Fruit fly (Drosophila melanogaster) whole organism, embryonic: ENCODE results near the gene RpS3.
A peak's percentile ranks its signal among the peaks of the same experiment; 100 is the strongest.

Experiments
- Atf-2 ChIP-seq: fragments of 200-800 bp; sonication (Bioruptor generic); optimal IDR thresholded peaks from 2 replicates; lab custom pipeline; 2016; ENCODE audit warnings: missing biosample characterization, missing genetic modification characterization
- Atf6 ChIP-seq: fragments of 200-800 bp; sonication (Bioruptor generic); IDR thresholded peaks from 2 replicates; pipeline ENCODE4 v1.3.6; 2022; ENCODE audit warnings: missing biosample characterization, missing genetic modification characterization
- CG11560 ChIP-seq: fragments of 200-800 bp; sonication (Bioruptor generic); IDR thresholded peaks from 3 replicates; pipeline ENCODE4 v1.3.6; 2022; ENCODE audit warnings: missing biosample characterization, missing genetic modification characterization
- CG11723 ChIP-seq: fragments of 200-800 bp; sonication (Bioruptor generic); optimal IDR thresholded peaks from 2 replicates; lab custom pipeline; 2017; ENCODE audit warnings: missing biosample characterization, mild to moderate bottlenecking, missing genetic modification characterization
- CG12219 ChIP-seq: fragments of 200-800 bp; sonication (Bioruptor generic); optimal IDR thresholded peaks from 3 replicates; lab custom pipeline; 2018; ENCODE audit warnings: missing biosample characterization, mild to moderate bottlenecking, missing genetic modification characterization
- CG13424 ChIP-seq: fragments of 200-800 bp; sonication (Bioruptor generic); optimal IDR thresholded peaks from 2 replicates; lab custom pipeline; 2019; ENCODE audit warnings: missing biosample characterization, mild to moderate bottlenecking, missing genetic modification characterization, moderate library complexity
- CG16813 ChIP-seq: fragments of 200-800 bp; sonication (Bioruptor generic); IDR thresholded peaks from 3 replicates; pipeline ENCODE4 v1.3.6; 2022; ENCODE audit warnings: missing biosample characterization, missing genetic modification characterization; ENCODE audit not compliant: partially characterized antibody
- CG17186 ChIP-seq: fragments of 200-800 bp; sonication (Bioruptor generic); optimal IDR thresholded peaks from 3 replicates; lab custom pipeline; 2017; ENCODE audit warnings: missing biosample characterization, missing genetic modification reagents, missing genetic modification characterization
- CG2202 ChIP-seq: fragments of 200-800 bp; sonication (Bioruptor generic); optimal IDR thresholded peaks from 2 replicates; lab custom pipeline; 2018; ENCODE audit warnings: missing biosample characterization, mild to moderate bottlenecking, missing genetic modification characterization
- CG30403 ChIP-seq: fragments of 200-800 bp; sonication (Bioruptor generic); optimal IDR thresholded peaks from 3 replicates; lab custom pipeline; 2016; ENCODE audit warnings: missing biosample characterization, missing genetic modification characterization
- CG34422 ChIP-seq: fragments of 200-800 bp; sonication (Bioruptor generic); IDR thresholded peaks from 3 replicates; pipeline ENCODE4 v1.3.6; 2022; ENCODE audit warnings: missing biosample characterization, missing genetic modification characterization
- CG42726 ChIP-seq: fragments of 200-800 bp; sonication (Bioruptor generic); IDR thresholded peaks from 2 replicates; pipeline ENCODE4 v1.3.6; 2022; ENCODE audit warnings: missing biosample characterization, missing genetic modification characterization; ENCODE audit not compliant: partially characterized antibody
- CG4617 ChIP-seq: fragments of 200-800 bp; sonication (Bioruptor generic); optimal IDR thresholded peaks from 3 replicates; lab custom pipeline; 2016; ENCODE audit warnings: missing biosample characterization, missing genetic modification characterization, borderline replicate concordance
- CG4730 ChIP-seq: fragments of 200-800 bp; sonication (Bioruptor generic); IDR thresholded peaks from 2 replicates; pipeline ENCODE4 v1.3.6; 2022; ENCODE audit warnings: missing biosample characterization, missing genetic modification characterization
- CG5180 ChIP-seq: fragments of 200-800 bp; sonication (Bioruptor generic); optimal IDR thresholded peaks from 3 replicates; lab custom pipeline; 2017; ENCODE audit warnings: missing biosample characterization, missing genetic modification characterization, mild to moderate bottlenecking, moderate library complexity, missing genetic modification reagents
- CG7786 ChIP-seq: fragments of 200-800 bp; sonication (Bioruptor generic); optimal IDR thresholded peaks from 2 replicates; lab custom pipeline; 2016; ENCODE audit warnings: missing biosample characterization, missing genetic modification characterization
- CG8944 ChIP-seq: fragments of 200-800 bp; sonication (Bioruptor generic); optimal IDR thresholded peaks from 3 replicates; lab custom pipeline; 2016; ENCODE audit warnings: missing biosample characterization, missing genetic modification characterization
- CG9437 ChIP-seq: fragments of 200-800 bp; sonication (Bioruptor generic); optimal IDR thresholded peaks from 2 replicates; lab custom pipeline; 2018; ENCODE audit warnings: missing biosample characterization, mild to moderate bottlenecking, missing genetic modification characterization
- CTCF ChIP-seq: fragments of 200-800 bp; sonication (Bioruptor generic); optimal IDR thresholded peaks from 2 replicates; lab custom pipeline; 2017; ENCODE audit warnings: missing biosample characterization, mild to moderate bottlenecking, missing genetic modification characterization, moderate library complexity
- D ChIP-seq, 2 experiments: fragments of 200-800 bp in 1 of 2; fragments of >200 bp in 1 of 2; sonication (Bioruptor generic) in 1 of 2; optimal IDR thresholded peaks; 2 replicates in 1 of 2; 3 replicates in 1 of 2; lab custom pipeline; 2017; ENCODE audit warnings: mild to moderate bottlenecking in 1 of 2, missing biosample characterization in 1 of 2, missing genetic modification characterization in 1 of 2, missing genetic modification reagents in 1 of 2
- E2f2 ChIP-seq: fragments of 200-800 bp; sonication (Bioruptor generic); IDR thresholded peaks from 2 replicates; pipeline ENCODE4 v1.3.6; 2022; ENCODE audit warnings: missing biosample characterization, missing genetic modification characterization
- ERR ChIP-seq: fragments of 200-800 bp; sonication (Bioruptor generic); optimal IDR thresholded peaks from 2 replicates; lab custom pipeline; 2016; ENCODE audit warnings: missing biosample characterization, missing genetic modification characterization
- H2.0 ChIP-seq: fragments of 200-800 bp; sonication (Bioruptor generic); IDR thresholded peaks from 2 replicates; pipeline ENCODE4 v1.3.6; 2022; ENCODE audit warnings: missing biosample characterization, missing genetic modification characterization
- HLH3B ChIP-seq: fragments of 200-800 bp; sonication (Bioruptor generic); IDR thresholded peaks from 2 replicates; pipeline ENCODE4 v1.3.6; 2022; ENCODE audit warnings: missing biosample characterization, missing genetic modification characterization
- HmgD ChIP-seq: fragments of 200-800 bp; sonication (Bioruptor generic); optimal IDR thresholded peaks from 3 replicates; lab custom pipeline; 2016; ENCODE audit warnings: missing biosample characterization, missing genetic modification characterization
- MBD-R2 ChIP-seq: fragments of 200-800 bp; sonication (Bioruptor generic); IDR thresholded peaks from 2 replicates; pipeline ENCODE4 v1.3.6; 2022; ENCODE audit warnings: missing biosample characterization, missing genetic modification characterization
- NK7.1 ChIP-seq: fragments of 200-800 bp; sonication (Bioruptor generic); optimal IDR thresholded peaks from 3 replicates; lab custom pipeline; 2016; ENCODE audit warnings: missing biosample characterization, missing genetic modification characterization
- Nf-YC ChIP-seq: fragments of 200-800 bp; optimal IDR thresholded peaks from 3 replicates; lab custom pipeline; 2019; ENCODE audit warnings: missing biosample characterization, mild to moderate bottlenecking, missing genetic modification characterization, moderate library complexity
- Side ChIP-seq: fragments of 200-800 bp; sonication (Bioruptor generic); optimal IDR thresholded peaks from 2 replicates; lab custom pipeline; 2016; ENCODE audit warnings: missing biosample characterization, missing genetic modification characterization
- Spps ChIP-seq: fragments of 200-800 bp; sonication (Bioruptor generic); optimal IDR thresholded peaks from 2 replicates; lab custom pipeline; 2018; ENCODE audit warnings: missing biosample characterization, mild to moderate bottlenecking, missing genetic modification characterization
- TFAM ChIP-seq: fragments of 200-800 bp; sonication (Bioruptor generic); optimal IDR thresholded peaks from 2 replicates; lab custom pipeline; 2017; ENCODE audit warnings: missing biosample characterization, missing genetic modification characterization, inconsistent platforms
- abd-A ChIP-seq: fragments of 200-800 bp; sonication (Bioruptor generic); optimal IDR thresholded peaks from 3 replicates; lab custom pipeline; 2019; ENCODE audit warnings: missing biosample characterization, mild to moderate bottlenecking, missing genetic modification characterization, moderate library complexity
- chn ChIP-seq: fragments of 200-800 bp; sonication (Bioruptor generic); optimal IDR thresholded peaks from 2 replicates; lab custom pipeline; 2016; ENCODE audit warnings: missing biosample characterization, missing genetic modification characterization
- dan ChIP-seq: fragments of 200-800 bp; sonication (Bioruptor generic); IDR thresholded peaks from 2 replicates; pipeline ENCODE4 v1.3.6; 2022; ENCODE audit warnings: missing biosample characterization, missing genetic modification characterization
- disco-r ChIP-seq: fragments of 200-800 bp; sonication (Bioruptor generic); optimal IDR thresholded peaks from 2 replicates; lab custom pipeline; 2016; ENCODE audit warnings: missing biosample characterization, missing genetic modification characterization
- fd102C ChIP-seq: fragments of 200-800 bp; sonication (Bioruptor generic); optimal IDR thresholded peaks from 2 replicates; lab custom pipeline; 2018; ENCODE audit warnings: missing biosample characterization, mild to moderate bottlenecking, missing genetic modification characterization, moderate library complexity
- fru ChIP-seq: fragments of >200 bp; optimal IDR thresholded peaks from 2 replicates; lab custom pipeline; 2017
- ftz-f1 ChIP-seq: fragments of 200-800 bp; sonication (Bioruptor generic); optimal IDR thresholded peaks from 2 replicates; lab custom pipeline; 2016; ENCODE audit warnings: missing biosample characterization, missing genetic modification characterization
- fu2 ChIP-seq: fragments of 200-800 bp; sonication (Bioruptor generic); optimal IDR thresholded peaks from 2 replicates; lab custom pipeline; 2016; ENCODE audit warnings: missing biosample characterization, missing genetic modification characterization
- gcm2 ChIP-seq: fragments of 200-800 bp; sonication (Bioruptor generic); optimal IDR thresholded peaks from 2 replicates; lab custom pipeline; 2016; ENCODE audit warnings: missing biosample characterization, missing genetic modification characterization
- gem ChIP-seq: fragments of 200-800 bp; sonication (Bioruptor generic); optimal IDR thresholded peaks from 2 replicates; lab custom pipeline; 2019; ENCODE audit warnings: missing biosample characterization, mild to moderate bottlenecking, missing genetic modification characterization, moderate library complexity
- grau ChIP-seq: fragments of 200-800 bp; optimal IDR thresholded peaks from 3 replicates; lab custom pipeline; 2019; ENCODE audit warnings: missing biosample characterization, mild to moderate bottlenecking, missing genetic modification characterization, moderate library complexity
- nmo ChIP-seq: fragments of 200-800 bp; sonication (Bioruptor generic); optimal IDR thresholded peaks from 2 replicates; lab custom pipeline; 2018; ENCODE audit warnings: missing biosample characterization, mild to moderate bottlenecking, missing genetic modification characterization, moderate library complexity
- peb ChIP-seq: fragments of 200-800 bp; sonication (Bioruptor generic); IDR thresholded peaks from 2 replicates; pipeline ENCODE4 v1.3.6; 2022; ENCODE audit warnings: missing biosample characterization, missing genetic modification characterization
- pfk ChIP-seq: fragments of 200-800 bp; sonication (Bioruptor generic); optimal IDR thresholded peaks from 2 replicates; lab custom pipeline; 2018; ENCODE audit warnings: missing biosample characterization, mild to moderate bottlenecking, missing genetic modification characterization, moderate library complexity
- ranshi ChIP-seq: fragments of 200-800 bp; sonication (Bioruptor generic); IDR thresholded peaks from 2 replicates; pipeline ENCODE4 v1.3.6; 2022; ENCODE audit warnings: missing biosample characterization, missing genetic modification characterization
- rib ChIP-seq: fragments of 200-800 bp; sonication (Bioruptor generic); IDR thresholded peaks from 2 replicates; pipeline ENCODE4 v1.3.6; 2022; ENCODE audit warnings: missing biosample characterization, missing genetic modification characterization
- scrt ChIP-seq: fragments of 200-800 bp; sonication (Bioruptor generic); optimal IDR thresholded peaks from 2 replicates; lab custom pipeline; 2018; ENCODE audit warnings: missing biosample characterization, mild to moderate bottlenecking, missing genetic modification characterization, moderate library complexity
- shn ChIP-seq: fragments of 200-800 bp; sonication (Bioruptor generic); optimal IDR thresholded peaks from 3 replicates; lab custom pipeline; 2016; ENCODE audit warnings: missing biosample characterization, missing genetic modification characterization
- slbo ChIP-seq: fragments of 200-800 bp; sonication (Bioruptor generic); IDR thresholded peaks from 2 replicates; pipeline ENCODE4 v1.3.6; 2022; ENCODE audit warnings: missing biosample characterization, missing genetic modification characterization
- tin ChIP-seq: fragments of 200-800 bp; sonication (Bioruptor generic); optimal IDR thresholded peaks from 3 replicates; lab custom pipeline; 2016; ENCODE audit warnings: missing biosample characterization, missing genetic modification characterization
- trh ChIP-seq: fragments of 200-800 bp; sonication (Bioruptor generic); optimal IDR thresholded peaks from 2 replicates; lab custom pipeline; 2016; ENCODE audit warnings: missing biosample characterization, missing genetic modification characterization

The RpS3 gene

dm6 chr3R:23358565-23359138 lies at the start of gene RpS3 (continued):
- TF ChIP-seq CTCF (GFP tag; lab: Kevin White, UChicago) (peak; percentile 73), disco-r (GFP tag; lab: Kevin White, UChicago) (no peak), NK7.1 (GFP tag; lab: Kevin White, UChicago) (no peak), H2.0 (no peak), ranshi (no peak), fu2 (peak; percentile 23), CG4617 (GFP tag; lab: Kevin White, UChicago) (peak; percentile 30), grau (tag; lab: Kevin White, UChicago) (peak; percentile 28), CG11723 (no peak), TFAM (GFP tag; lab: Kevin White, UChicago) (no peak), Atf6 (no peak), pfk (GFP tag; lab: Kevin White, UChicago) (peak; percentile 12), gcm2 (GFP tag; lab: Kevin White, UChicago) (no peak), CG12219 (GFP tag; lab: Kevin White, UChicago) (peak; percentile 25), Atf-2 (GFP tag; lab: Kevin White, UChicago) (no peak), Side (GFP tag; lab: Kevin White, UChicago) (no peak), scrt (peak; percentile 27), Nf-YC (tag; lab: Kevin White, UChicago) (peak; percentile 38), dan (GFP tag; lab: Robert Waterston, UW) (no peak), nmo (peak; percentile 65), CG5180 (GFP tag; lab: Kevin White, UChicago) (no peak), rib (GFP tag; lab: Robert Waterston, UW) (no peak), CG11560 (tag; lab: Robert Waterston, UW) (no peak), gem (peak; percentile 36), slbo (GFP tag; lab: Robert Waterston, UW) (no peak), chn (GFP tag; lab: Kevin White, UChicago) (no peak), CG42726 (GFP tag; lab: Robert Waterston, UW) (no peak), CG2202 (no peak), ftz-f1 (GFP tag; lab: Kevin White, UChicago) (no peak), CG9437 (GFP tag; lab: Kevin White, UChicago) (no peak), MBD-R2 (GFP tag; lab: Robert Waterston, UW) (peak; percentile 30; the same call in 1 of the 2 replicates), CG17186 (GFP tag; lab: Kevin White, UChicago) (peak; percentile 10), CG7786 (GFP tag; lab: Kevin White, UChicago) (no peak), trh (GFP tag; lab: Kevin White, UChicago) (no peak), CG8944 (GFP tag; lab: Kevin White, UChicago) (no peak), CG30403 (GFP tag; lab: Kevin White, UChicago) (no peak), HLH3B (GFP tag; lab: Robert Waterston, UW) (peak; percentile 20; the same call in 1 of the 2 replicates), fru (no peak), tin (no peak), CG16813 (GFP tag; lab: Robert Waterston, UW) (no peak), HmgD (GFP tag; lab: Kevin White, UChicago) (no peak), ERR (GFP tag; lab: Kevin White, UChicago) (no peak), Spps (tag; lab: Kevin White, UChicago) (no peak), peb (no peak), CG34422 (GFP tag; lab: Robert Waterston, UW) (peak; percentile 80; the same call in 1 of the 3 replicates), shn (GFP tag; lab: Kevin White, UChicago) (no peak), fd102C (GFP tag; lab: Kevin White, UChicago) (no peak), CG4730 (no peak), CG13424 (no peak), E2f2 (GFP tag; lab: Robert Waterston, UW) (0 out of 2 replicates have a peak, but pooled peaks have one; percentile 14), abd-A (no peak), D (optimal IDR thresholded peaks at IDR 0.05; lab: Kevin White, UChicago) (peak; percentile 2), D (GFP tag; optimal IDR thresholded peaks at IDR 0.05; lab: Kevin White, UChicago) (no peak)
